Worm (Caenorhabditis elegans) whole organism, L4 larva: ENCODE results near the gene Y67D8B.1.

Source experiments
- F10B5.3 ChIP-seq: sonication (generic microtip); optimal IDR thresholded peaks from 2 replicates; lab custom pipeline; 2016; ENCODE audit warnings: mild to moderate bottlenecking, missing genetic modification characterization, missing compliant biosample characterization
- F26F4.8 ChIP-seq: fragments of 200-800 bp; sonication (Bioruptor generic); conservative IDR thresholded peaks from 2 replicates; pipeline ENCODE4 v1.3.6; 2022; ENCODE audit warnings: missing genetic modification characterization, missing compliant biosample characterization
- F44E2.7 ChIP-seq: fragments of 200-800 bp; sonication (Bioruptor generic); IDR thresholded peaks from 2 replicates; pipeline ENCODE4 v2.1.2; 2022; ENCODE audit warnings: missing genetic modification characterization, missing compliant biosample characterization
- T26A8.4 ChIP-seq: fragments of 200-800 bp; sonication (Bioruptor generic); IDR thresholded peaks from 2 replicates; pipeline ENCODE4 v1.3.6; 2022; ENCODE audit warnings: missing genetic modification characterization, missing compliant biosample characterization
- Y105C5A.15 ChIP-seq: fragments of 200-800 bp; sonication (Bioruptor generic); IDR thresholded peaks from 2 replicates; pipeline ENCODE4 v1.3.6; 2022; ENCODE audit warnings: missing genetic modification characterization, missing compliant biosample characterization
- Y48G9A.11 ChIP-seq: fragments of 200-800 bp; sonication (Bioruptor generic); IDR thresholded peaks from 2 replicates; pipeline ENCODE4 v1.3.6; 2022; ENCODE audit warnings: missing genetic modification reagents, missing genetic modification characterization, missing compliant biosample characterization
- Y5F2A.4 ChIP-seq: fragments of 200-800 bp; sonication (Bioruptor generic); optimal IDR thresholded peaks from 2 replicates; lab custom pipeline; 2018; ENCODE audit warnings: mild to moderate bottlenecking, missing genetic modification characterization, missing compliant biosample characterization
- ZK337.2 ChIP-seq: fragments of 200-800 bp; sonication (Bioruptor generic); IDR thresholded peaks from 2 replicates; pipeline ENCODE4 v1.3.6; 2022; ENCODE audit warnings: missing genetic modification reagents, missing genetic modification characterization, missing compliant biosample characterization
- ZK546.5 ChIP-seq, 2 experiments: sonication (generic microtip); optimal IDR thresholded peaks; 2 replicates each; lab custom pipeline; 2017; ENCODE audit warnings: missing biosample characterization in 2 of 2, missing genetic modification characterization in 2 of 2
- ama-1 ChIP-seq: fragments of 150-350 bp; optimal IDR thresholded peaks from 2 replicates; lab custom pipeline; 2014; ENCODE audit warnings: inconsistent platforms, mixed read lengths
- ceh-20 ChIP-seq: fragments of 200-800 bp; sonication (Bioruptor generic); IDR thresholded peaks from 2 replicates; pipeline ENCODE4 v1.3.6; 2022; ENCODE audit warnings: missing genetic modification reagents, missing genetic modification characterization, missing compliant biosample characterization
- ceh-62 ChIP-seq: sonication (generic microtip); optimal IDR thresholded peaks from 2 replicates; lab custom pipeline; 2017; ENCODE audit warnings: missing biosample characterization, missing genetic modification characterization
- ces-1 ChIP-seq: fragments of 150-350 bp; sonication (generic microtip); optimal IDR thresholded peaks from 4 replicates; lab custom pipeline; 2014; ENCODE audit warnings: missing biosample characterization, missing genetic modification reagents, missing genetic modification characterization
- ctbp-1 ChIP-seq: fragments of 200-800 bp; sonication (Bioruptor generic); IDR thresholded peaks from 2 replicates; pipeline ENCODE4 v1.3.6; 2022; ENCODE audit warnings: missing genetic modification reagents, missing genetic modification characterization, missing compliant biosample characterization
- daf-12 ChIP-seq: fragments of 150-350 bp; optimal IDR thresholded peaks from 2 replicates; lab custom pipeline; 2014; ENCODE audit warnings: missing biosample characterization, missing genetic modification reagents, missing genetic modification characterization
- daf-8 ChIP-seq: fragments of 200-800 bp; sonication (Bioruptor generic); IDR thresholded peaks from 2 replicates; pipeline ENCODE4 v1.3.6; 2022; ENCODE audit warnings: missing genetic modification characterization, missing compliant biosample characterization
- dmd-6 ChIP-seq: fragments of 200-800 bp; sonication (Bioruptor generic); IDR thresholded peaks from 2 replicates; pipeline ENCODE4 v1.3.6; 2022; ENCODE audit warnings: missing genetic modification reagents, missing genetic modification characterization, missing compliant biosample characterization
- dmd-8 ChIP-seq: fragments of 200-800 bp; sonication (Bioruptor generic); IDR thresholded peaks from 2 replicates; pipeline ENCODE4 v1.3.6; 2022; ENCODE audit warnings: missing genetic modification characterization, missing compliant biosample characterization
- dmd-9 ChIP-seq: fragments of 200-800 bp; sonication (Bioruptor generic); IDR thresholded peaks from 2 replicates; pipeline ENCODE4 v1.3.6; 2022; ENCODE audit warnings: missing genetic modification reagents, missing genetic modification characterization, missing compliant biosample characterization
- dpl-1 ChIP-seq: fragments of 150-350 bp; optimal IDR thresholded peaks from 2 replicates; lab custom pipeline; 2014; ENCODE audit warnings: missing biosample characterization, missing genetic modification reagents, missing genetic modification characterization
- fkh-10 ChIP-seq: fragments of 150-350 bp; optimal IDR thresholded peaks from 2 replicates; lab custom pipeline; 2014; ENCODE audit warnings: missing biosample characterization, missing genetic modification reagents, missing genetic modification characterization
- fos-1 ChIP-seq: fragments of 150-350 bp; optimal IDR thresholded peaks from 2 replicates; lab custom pipeline; 2014; ENCODE audit warnings: missing biosample characterization, missing genetic modification characterization
- gei-8 ChIP-seq: fragments of 200-800 bp; sonication (Bioruptor generic); optimal IDR thresholded peaks from 2 replicates; lab custom pipeline; 2018; ENCODE audit warnings: mild to moderate bottlenecking, missing genetic modification characterization, missing compliant biosample characterization
- hlh-30 ChIP-seq: sonication (generic microtip); optimal IDR thresholded peaks from 2 replicates; lab custom pipeline; 2017; ENCODE audit warnings: antibody characterized with exemption, mild to moderate bottlenecking, missing genetic modification characterization, missing compliant biosample characterization; ENCODE audit not compliant: insufficient read depth
- hmg-1.1 ChIP-seq: fragments of 200-800 bp; sonication (Bioruptor generic); IDR thresholded peaks from 2 replicates; pipeline ENCODE4 v1.3.6; 2022; ENCODE audit warnings: missing genetic modification reagents, missing genetic modification characterization, missing compliant biosample characterization
- lin-1 ChIP-seq: fragments of 200-800 bp; sonication (Bioruptor generic); IDR thresholded peaks from 2 replicates; pipeline ENCODE4 v1.3.6; 2022; ENCODE audit warnings: missing genetic modification reagents, missing genetic modification characterization, missing compliant biosample characterization
- lin-13 ChIP-seq: fragments of 150-350 bp; optimal IDR thresholded peaks from 2 replicates; lab custom pipeline; 2014; ENCODE audit warnings: missing biosample characterization, missing genetic modification reagents, missing genetic modification characterization
- lin-15B ChIP-seq: fragments of 150-350 bp; sonication (generic microtip); optimal IDR thresholded peaks from 3 replicates; lab custom pipeline; 2014; ENCODE audit warnings: missing biosample characterization, missing genetic modification characterization
- lin-39 ChIP-seq: fragments of 150-350 bp; optimal IDR thresholded peaks from 2 replicates; lab custom pipeline; 2014; ENCODE audit warnings: missing biosample characterization, missing genetic modification reagents, missing genetic modification characterization
- lsy-2 ChIP-seq, 2 experiments: fragments of 150-350 bp in 1 of 2; sonication (generic microtip) in 1 of 2; optimal IDR thresholded peaks; 2 replicates each; lab custom pipeline; 2014 to 2017; ENCODE audit warnings: missing biosample characterization in 2 of 2, missing genetic modification characterization in 2 of 2
- madf-5 ChIP-seq, 2 experiments: fragments of 200-800 bp; sonication (Bioruptor generic); IDR thresholded peaks; 2 replicates each; pipeline ENCODE4 v1.3.6; 2022; ENCODE audit warnings: missing compliant biosample characterization in 2 of 2, missing genetic modification characterization in 2 of 2
- mdt-29 ChIP-seq: fragments of 200-800 bp; sonication (Bioruptor generic); IDR thresholded peaks from 2 replicates; pipeline ENCODE4 v1.3.6; 2022; ENCODE audit warnings: missing genetic modification reagents, missing genetic modification characterization, missing compliant biosample characterization
- mes-2 ChIP-seq: sonication (generic microtip); optimal IDR thresholded peaks from 2 replicates; lab custom pipeline; 2016; ENCODE audit warnings: missing genotype, mild to moderate bottlenecking, missing genetic modification characterization, missing compliant biosample characterization; ENCODE audit not compliant: poor library complexity, severe bottlenecking
- mxl-2 ChIP-seq: fragments of 200-800 bp; sonication (Bioruptor generic); conservative IDR thresholded peaks from 2 replicates; pipeline ENCODE4 v1.3.6; 2022; ENCODE audit warnings: missing genetic modification reagents, missing genetic modification characterization, missing compliant biosample characterization
- mxl-3 ChIP-seq: fragments of 200-800 bp; sonication (Bioruptor generic); optimal IDR thresholded peaks from 2 replicates; lab custom pipeline; 2018; ENCODE audit warnings: mild to moderate bottlenecking, missing genetic modification characterization, missing compliant biosample characterization
- nhr-102 ChIP-seq: sonication (generic microtip); optimal IDR thresholded peaks from 2 replicates; lab custom pipeline; 2016; ENCODE audit warnings: mild to moderate bottlenecking, missing genetic modification characterization, moderate library complexity, missing compliant biosample characterization
- nhr-237 ChIP-seq: sonication (generic microtip); optimal IDR thresholded peaks from 2 replicates; lab custom pipeline; 2017; ENCODE audit warnings: missing biosample characterization, missing genetic modification characterization
- nhr-25 ChIP-seq: sonication (generic microtip); optimal IDR thresholded peaks from 2 replicates; lab custom pipeline; 2017; ENCODE audit warnings: missing genetic modification characterization, mild to moderate bottlenecking, missing compliant biosample characterization, antibody characterized with exemption, moderate library complexity, borderline replicate concordance; ENCODE audit not compliant: insufficient read depth
- nhr-41 ChIP-seq: fragments of 200-800 bp; sonication (Bioruptor generic); IDR thresholded peaks from 2 replicates; pipeline ENCODE4 v1.3.6; 2022; ENCODE audit warnings: missing genetic modification reagents, missing genetic modification characterization, missing compliant biosample characterization
- nhr-48 ChIP-seq: sonication (generic microtip); optimal IDR thresholded peaks from 2 replicates; lab custom pipeline; 2016; ENCODE audit warnings: mild to moderate bottlenecking, missing genetic modification characterization, missing compliant biosample characterization
- nhr-6 ChIP-seq: fragments of 150-350 bp; optimal IDR thresholded peaks from 2 replicates; lab custom pipeline; 2014; ENCODE audit warnings: missing biosample characterization, missing genetic modification characterization
- nhr-76 ChIP-seq: fragments of 150-350 bp; optimal IDR thresholded peaks from 2 replicates; lab custom pipeline; 2014; ENCODE audit warnings: missing biosample characterization, missing genetic modification characterization
- php-3 ChIP-seq: fragments of 200-800 bp; sonication (Bioruptor generic); IDR thresholded peaks from 2 replicates; pipeline ENCODE4 v1.3.6; 2022; ENCODE audit warnings: missing genetic modification reagents, missing genetic modification characterization, missing compliant biosample characterization
- rbr-2 ChIP-seq: sonication (generic microtip); optimal IDR thresholded peaks from 2 replicates; lab custom pipeline; 2016; ENCODE audit warnings: missing genotype, missing genetic modification characterization, missing compliant biosample characterization
- snpc-1.2 ChIP-seq: fragments of 200-800 bp; sonication (Bioruptor generic); IDR thresholded peaks from 2 replicates; pipeline ENCODE4 v1.3.6; 2022; ENCODE audit warnings: missing genetic modification reagents, missing genetic modification characterization, missing compliant biosample characterization
- snpc-4 ChIP-seq: fragments of 150-350 bp; optimal IDR thresholded peaks from 2 replicates; lab custom pipeline; 2014; ENCODE audit warnings: missing biosample characterization, missing genetic modification characterization
- spr-3 ChIP-seq: fragments of 200-800 bp; sonication (Bioruptor generic); optimal IDR thresholded peaks from 2 replicates; lab custom pipeline; 2018; ENCODE audit warnings: mild to moderate bottlenecking, missing genetic modification characterization, missing compliant biosample characterization
- tra-1 ChIP-seq: fragments of 200-800 bp; sonication (Bioruptor generic); IDR thresholded peaks from 2 replicates; pipeline ENCODE4 v1.3.6; 2022; ENCODE audit warnings: missing genetic modification reagents, missing genetic modification characterization, missing compliant biosample characterization
- zfp-3 ChIP-seq: fragments of 200-800 bp; sonication (Bioruptor generic); conservative IDR thresholded peaks from 2 replicates; pipeline ENCODE4 v1.3.6; 2022; ENCODE audit warnings: missing genetic modification reagents, missing genetic modification characterization, missing compliant biosample characterization
- zip-2 ChIP-seq: fragments of 150-350 bp; optimal IDR thresholded peaks from 2 replicates; lab custom pipeline; 2014; ENCODE audit warnings: missing biosample characterization, missing genetic modification characterization
- ztf-11 ChIP-seq: fragments of 150-350 bp; optimal IDR thresholded peaks from 2 replicates; lab custom pipeline; 2014; ENCODE audit warnings: missing biosample characterization, missing genetic modification characterization
- ztf-7 ChIP-seq: fragments of 150-350 bp; optimal IDR thresholded peaks from 2 replicates; lab custom pipeline; 2014; ENCODE audit warnings: missing biosample characterization, missing genetic modification characterization

Y67D8B.1 gene

ce11 chrIV:3160785-3161184 is 11.6 kb downstream of the Y67D8B.1 start (continued):
- TF ChIP-seq daf-8 (GFP tag; lab: Robert Waterston, UW) (no peak), Y5F2A.4 (GFP tag; lab: Kevin White, UChicago) (no peak), F10B5.3 (tag; lab: Kevin White, UChicago) (no peak), dpl-1 (GFP tag; lab: Kevin White, UChicago) (peak; percentile 48), lin-1 (GFP tag; lab: Robert Waterston, UW) (0 out of 2 replicates have a peak, but pooled peaks have one; percentile 56), php-3 (GFP tag; lab: Robert Waterston, UW) (no peak), nhr-237 (tag; lab: Kevin White, UChicago) (no peak), nhr-48 (tag; lab: Kevin White, UChicago) (peak; percentile 63), lin-13 (GFP tag; lab: Kevin White, UChicago) (no peak), hlh-30 (peak; percentile 91), snpc-4 (tag; lab: Kevin White, UChicago) (no peak), ZK337.2 (GFP tag; lab: Robert Waterston, UW) (no peak), ztf-11 (no peak), nhr-25 (peak; percentile 67), ceh-20 (peak; percentile 65), Y105C5A.15 (no peak), nhr-76 (tag; lab: Kevin White, UChicago) (peak; percentile 36), mdt-29 (GFP tag; lab: Robert Waterston, UW) (no peak), dmd-9 (GFP tag; lab: Robert Waterston, UW) (no peak), nhr-102 (tag; lab: Kevin White, UChicago) (peak; percentile 30), ceh-62 (no peak), ces-1 (peak; percentile 21), F44E2.7 (GFP tag; lab: Robert Waterston, UW) (no peak), tra-1 (GFP tag; lab: Robert Waterston, UW) (0 out of 2 replicates have a peak, but pooled peaks have one; percentile 49), dmd-6 (peak; percentile 89), daf-12 (tag; lab: Kevin White, UChicago) (no peak), ztf-7 (tag; lab: Kevin White, UChicago) (peak; percentile 69), nhr-6 (tag; lab: Kevin White, UChicago) (peak; percentile 88), dmd-8 (GFP tag; lab: Robert Waterston, UW) (no peak), lsy-2 (tag; optimal IDR thresholded peaks at IDR 0.05; lab: Kevin White, UChicago) (peak; percentile 63 to 86), madf-5 (GFP tag; IDR thresholded peaks at IDR 0.05; lab: Robert Waterston, UW) (no peak), gei-8 (GFP tag; lab: Kevin White, UChicago) (peak; percentile 2), snpc-1.2 (GFP tag; lab: Robert Waterston, UW) (no peak), spr-3 (GFP tag; lab: Kevin White, UChicago) (no peak), mxl-3 (peak; percentile 90), zfp-3 (GFP tag; lab: Robert Waterston, UW) (no peak), ZK546.5 (tag; optimal IDR thresholded peaks at IDR 0.05; lab: Kevin White, UChicago) (no peak), mes-2 (tag; lab: Kevin White, UChicago) (peak; percentile 73), lin-15B (no peak), fos-1 (no peak), rbr-2 (tag; lab: Kevin White, UChicago) (peak; percentile 85), fkh-10 (GFP tag; lab: Kevin White, UChicago) (no peak), hmg-1.1 (GFP tag; lab: Robert Waterston, UW) (peak; percentile 95), zip-2 (peak; percentile 5), Y48G9A.11 (GFP tag; lab: Robert Waterston, UW) (no peak), nhr-41 (GFP tag; lab: Robert Waterston, UW) (peak; percentile 78; the same call in 1 of the 2 replicates), ama-1 (no peak), F26F4.8 (GFP tag; lab: Robert Waterston, UW) (no peak), T26A8.4 (peak; percentile 64; the same call in 1 of the 2 replicates), lin-39 (no peak), mxl-2 (no peak), ctbp-1 (peak; percentile 56)
